Worm (Caenorhabditis elegans) whole organism, L2 larva: ENCODE data around the gene ZK105.3.
A peak's percentile ranks its signal among the peaks of the same experiment; 100 is the strongest.

ENCODE experiments used
- F13H6.1 ChIP-seq: sonication (generic microtip); optimal IDR thresholded peaks from 2 replicates; lab custom pipeline; 2016; ENCODE audit warnings: missing genetic modification characterization, missing compliant biosample characterization
- R02D3.7 ChIP-seq: fragments of 150-350 bp; optimal IDR thresholded peaks from 2 replicates; lab custom pipeline; 2014; ENCODE audit warnings: missing biosample characterization, missing genetic modification characterization
- Y55F3AM.14 ChIP-seq: fragments of 200-800 bp; sonication (Bioruptor generic); optimal IDR thresholded peaks from 2 replicates; lab custom pipeline; 2018; ENCODE audit warnings: mild to moderate bottlenecking, missing genetic modification characterization, missing compliant biosample characterization
- ZK546.5 ChIP-seq: sonication (generic microtip); optimal IDR thresholded peaks from 2 replicates; lab custom pipeline; 2017; ENCODE audit warnings: missing biosample characterization, missing genetic modification characterization
- alr-1 ChIP-seq: fragments of 150-350 bp; optimal IDR thresholded peaks from 2 replicates; lab custom pipeline; 2014; ENCODE audit warnings: missing biosample characterization, missing genetic modification characterization
- aly-2 ChIP-seq: fragments of 150-350 bp; optimal IDR thresholded peaks from 2 replicates; lab custom pipeline; 2014; ENCODE audit warnings: missing biosample characterization, missing genetic modification characterization
- ama-1 ChIP-seq: fragments of 150-350 bp; optimal IDR thresholded peaks from 2 replicates; lab custom pipeline; 2018; ENCODE audit warnings: inconsistent platforms
- blmp-1 ChIP-seq: sonication (generic microtip); optimal IDR thresholded peaks from 2 replicates; lab custom pipeline; 2017; ENCODE audit warnings: missing genetic modification characterization, mild to moderate bottlenecking, missing compliant biosample characterization, antibody characterized with exemption, moderate library complexity; ENCODE audit not compliant: insufficient read depth
- ceh-16 ChIP-seq: fragments of 150-350 bp; optimal IDR thresholded peaks from 2 replicates; lab custom pipeline; 2014; ENCODE audit warnings: missing biosample characterization, missing genetic modification characterization
- ceh-82 ChIP-seq: fragments of 150-350 bp; optimal IDR thresholded peaks from 2 replicates; lab custom pipeline; 2014; ENCODE audit warnings: missing biosample characterization, missing genetic modification characterization
- crh-2 ChIP-seq: sonication (generic microtip); optimal IDR thresholded peaks from 2 replicates; lab custom pipeline; 2017; ENCODE audit warnings: missing biosample characterization, missing genetic modification characterization
- egl-27 ChIP-seq: sonication (generic microtip); optimal IDR thresholded peaks from 3 replicates; lab custom pipeline; 2017; ENCODE audit warnings: missing biosample characterization, missing genetic modification reagents, missing genetic modification characterization
- fos-1 ChIP-seq: fragments of 150-350 bp; optimal IDR thresholded peaks from 2 replicates; lab custom pipeline; 2014; ENCODE audit warnings: missing biosample characterization, missing genetic modification characterization
- gmeb-1 ChIP-seq: fragments of 150-350 bp; optimal IDR thresholded peaks from 2 replicates; lab custom pipeline; 2014; ENCODE audit warnings: missing biosample characterization, missing genetic modification characterization
- lin-11 ChIP-seq: fragments of 150-350 bp; sonication (generic microtip); optimal IDR thresholded peaks from 2 replicates; lab custom pipeline; 2014; ENCODE audit warnings: missing biosample characterization, missing genetic modification characterization, inconsistent platforms, mixed read lengths
- lin-13 ChIP-seq: fragments of 150-350 bp; optimal IDR thresholded peaks from 2 replicates; lab custom pipeline; 2014; ENCODE audit warnings: missing biosample characterization, missing genetic modification reagents, missing genetic modification characterization
- lsy-2 ChIP-seq, 2 experiments: fragments of 150-350 bp in 1 of 2; sonication (generic microtip) in 1 of 2; optimal IDR thresholded peaks; 2 replicates each; lab custom pipeline; 2014 to 2017; ENCODE audit warnings: missing biosample characterization in 2 of 2, missing genetic modification characterization in 2 of 2
- mab-5 ChIP-seq: fragments of 150-350 bp; optimal IDR thresholded peaks from 2 replicates; lab custom pipeline; 2014; ENCODE audit warnings: missing biosample characterization, missing genetic modification characterization
- mdl-1 ChIP-seq, 2 experiments: fragments of 150-350 bp in 1 of 2; sonication (generic microtip) in 1 of 2; optimal IDR thresholded peaks; 2 replicates each; lab custom pipeline; 2017; ENCODE audit warnings: missing biosample characterization in 2 of 2, missing genetic modification characterization in 2 of 2
- nhr-11 ChIP-seq: fragments of 150-350 bp; optimal IDR thresholded peaks from 2 replicates; lab custom pipeline; 2014; ENCODE audit warnings: missing biosample characterization, missing genetic modification characterization
- nhr-12 ChIP-seq: fragments of 150-350 bp; optimal IDR thresholded peaks from 2 replicates; lab custom pipeline; 2014; ENCODE audit warnings: missing biosample characterization, missing genetic modification characterization
- nhr-129 ChIP-seq: fragments of 150-350 bp; optimal IDR thresholded peaks from 2 replicates; lab custom pipeline; 2014; ENCODE audit warnings: missing biosample characterization, missing genetic modification characterization
- nhr-23 ChIP-seq: fragments of 150-350 bp; optimal IDR thresholded peaks from 2 replicates; lab custom pipeline; 2014; ENCODE audit warnings: missing biosample characterization, missing genetic modification reagents, missing genetic modification characterization
- nhr-237 ChIP-seq: fragments of 150-350 bp; optimal IDR thresholded peaks from 2 replicates; lab custom pipeline; 2014; ENCODE audit warnings: missing biosample characterization, missing genetic modification characterization
- nhr-77 ChIP-seq: fragments of 150-350 bp; optimal IDR thresholded peaks from 2 replicates; lab custom pipeline; 2014; ENCODE audit warnings: missing biosample characterization, missing genetic modification characterization
- sem-4 ChIP-seq: fragments of 150-350 bp; optimal IDR thresholded peaks from 2 replicates; lab custom pipeline; 2014; ENCODE audit warnings: missing biosample characterization, missing genetic modification reagents, missing genetic modification characterization
- skn-1 ChIP-seq: sonication (generic microtip); optimal IDR thresholded peaks from 2 replicates; lab custom pipeline; 2017; ENCODE audit warnings: missing biosample characterization, missing genetic modification characterization
- sma-3 ChIP-seq: sonication (generic microtip); optimal IDR thresholded peaks from 2 replicates; lab custom pipeline; 2016; ENCODE audit warnings: missing genetic modification reagents, missing genetic modification characterization, missing compliant biosample characterization
- sma-9 ChIP-seq, 2 experiments: fragments of 150-350 bp in 1 of 2; sonication (generic microtip) in 1 of 2; optimal IDR thresholded peaks; 2 replicates each; lab custom pipeline; 2014 to 2016; ENCODE audit warnings: missing genetic modification characterization in 2 of 2, mild to moderate bottlenecking in 1 of 2, missing biosample characterization in 1 of 2, missing compliant biosample characterization in 1 of 2, missing genetic modification reagents in 1 of 2, moderate library complexity in 1 of 2
- snpc-4 ChIP-seq: fragments of 150-350 bp; optimal IDR thresholded peaks from 2 replicates; lab custom pipeline; 2014; ENCODE audit warnings: missing biosample characterization, missing genetic modification characterization
- unc-39 ChIP-seq: fragments of 150-350 bp; optimal IDR thresholded peaks from 2 replicates; lab custom pipeline; 2014; ENCODE audit warnings: missing biosample characterization, missing genetic modification characterization
- unc-55 ChIP-seq: fragments of 150-350 bp; sonication (generic microtip); optimal IDR thresholded peaks from 3 replicates; lab custom pipeline; 2014; ENCODE audit warnings: missing biosample characterization, missing genetic modification reagents, missing genetic modification characterization
- ztf-1 ChIP-seq: fragments of 200-800 bp; sonication (Bioruptor generic); conservative IDR thresholded peaks from 2 replicates; pipeline ENCODE4 v1.3.6; 2022; ENCODE audit warnings: missing genetic modification characterization, missing compliant biosample characterization
- ztf-11 ChIP-seq: sonication (generic microtip); optimal IDR thresholded peaks from 2 replicates; lab custom pipeline; 2017; ENCODE audit warnings: missing biosample characterization, missing genetic modification characterization
- ztf-4 ChIP-seq: fragments of 150-350 bp; optimal IDR thresholded peaks from 2 replicates; lab custom pipeline; 2014; ENCODE audit warnings: missing biosample characterization, missing genetic modification characterization

The ZK105.3 gene

DNA sequence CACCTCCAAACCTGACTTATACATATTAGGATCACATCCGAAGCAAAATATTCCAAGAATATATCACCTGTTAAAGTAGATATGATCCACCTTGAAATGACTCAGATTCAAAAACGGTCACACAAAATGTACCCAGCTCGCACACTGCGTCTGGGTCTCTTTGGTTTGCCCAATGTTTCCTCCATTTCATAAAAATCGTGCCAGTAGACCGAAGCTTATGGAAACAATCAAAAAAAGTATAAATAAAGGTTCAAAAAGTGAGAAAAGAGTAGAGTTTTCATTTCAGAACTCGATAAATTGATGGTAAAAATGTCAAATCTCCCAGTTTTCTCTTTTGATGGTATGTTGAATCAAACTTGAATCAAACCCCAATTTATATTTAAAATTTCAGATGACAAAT, 40.8 kb downstream of the ZK105.3 start, which contains the start of gene srr-9:
TSS of gene srr-9 (plus strand) at position 301 of the 400 bp plus-strand sequence.
- TF ChIP-seq ZK546.5 (tag; lab: Kevin White, UChicago) = no peak
- no peak for TF ChIP-seq F13H6.1
- TF ChIP-seq nhr-77 (tag; lab: Kevin White, UChicago) = no peak
- no peak for TF ChIP-seq ama-1 (lab: Kevin White, UChicago)
- no peak for TF ChIP-seq ztf-11 (tag; lab: Kevin White, UChicago)
- TF ChIP-seq, all 48 proteins: peak for 0

DNA sequence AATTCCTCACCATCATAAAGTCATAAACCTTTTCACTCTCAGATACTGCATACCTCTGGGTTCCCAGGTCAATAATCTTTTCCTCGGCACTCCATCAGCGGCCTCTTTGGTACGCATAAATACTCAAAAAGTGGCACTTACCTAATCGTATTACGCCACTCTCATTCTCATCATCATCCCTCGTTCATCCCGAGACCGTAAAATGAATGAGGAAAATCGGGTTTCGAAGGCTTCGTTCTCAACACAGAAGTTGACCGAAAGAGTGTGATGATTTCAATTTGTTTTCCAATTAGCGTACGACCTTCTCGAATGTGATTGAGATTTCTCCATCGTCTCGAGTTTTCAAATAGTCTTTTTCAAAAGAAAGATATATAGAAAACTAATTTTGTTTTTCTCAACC, 43.0 kb downstream of the ZK105.3 start:
- no peak for TF ChIP-seq snpc-4

DNA sequence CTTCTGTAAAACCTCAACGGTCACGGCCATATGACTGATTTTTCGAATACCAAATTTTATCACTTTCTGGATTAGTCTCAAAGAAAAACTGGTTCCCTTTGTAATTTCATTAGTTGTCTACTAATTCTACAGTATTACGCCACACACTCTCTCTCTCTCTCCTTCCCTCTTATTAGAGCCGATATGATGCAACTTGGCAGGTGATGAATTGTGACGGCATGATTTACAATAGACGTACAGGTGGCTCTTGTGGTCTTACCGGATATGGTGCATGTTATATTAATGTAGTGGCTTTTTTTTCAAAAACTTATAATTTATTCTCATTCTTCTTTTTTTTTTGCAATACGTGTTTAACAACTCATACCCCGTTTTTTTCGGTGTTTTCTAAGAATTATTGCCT, 45.0 kb downstream of the ZK105.3 start:
- TF ChIP-seq gmeb-1 (tag; lab: Kevin White, UChicago) = no peak
- TF ChIP-seq lin-13 (GFP tag; lab: Kevin White, UChicago) = no peak
- no peak for TF ChIP-seq sem-4 (tag; lab: Kevin White, UChicago)
- no peak for TF ChIP-seq aly-2 (tag; lab: Kevin White, UChicago)
- no peak for TF ChIP-seq nhr-237 (tag; lab: Kevin White, UChicago)
- no peak for TF ChIP-seq mab-5
- TF ChIP-seq ama-1 (lab: Kevin White, UChicago) = no peak
- no peak for TF ChIP-seq lsy-2 (tag; optimal IDR thresholded peaks at IDR 0.05; lab: Kevin White, UChicago)
- no peak for TF ChIP-seq skn-1 (tag; lab: Kevin White, UChicago)
- TF ChIP-seq sma-9 (GFP tag; optimal IDR thresholded peaks at IDR 0.05; lab: Kevin White, UChicago) = no peak
- TF ChIP-seq sma-9 (tag; optimal IDR thresholded peaks at IDR 0.05; lab: Kevin White, UChicago) = no peak
- no peak for TF ChIP-seq ceh-82
- TF ChIP-seq ztf-4 (tag; lab: Kevin White, UChicago) = no peak
- TF ChIP-seq R02D3.7 (tag; lab: Kevin White, UChicago) = no peak
- TF ChIP-seq lin-11 (tag; lab: Kevin White, UChicago) = no peak
- TF ChIP-seq nhr-11 (tag; lab: Kevin White, UChicago) = no peak
- TF ChIP-seq nhr-12 = no peak
- no peak for TF ChIP-seq blmp-1

DNA sequence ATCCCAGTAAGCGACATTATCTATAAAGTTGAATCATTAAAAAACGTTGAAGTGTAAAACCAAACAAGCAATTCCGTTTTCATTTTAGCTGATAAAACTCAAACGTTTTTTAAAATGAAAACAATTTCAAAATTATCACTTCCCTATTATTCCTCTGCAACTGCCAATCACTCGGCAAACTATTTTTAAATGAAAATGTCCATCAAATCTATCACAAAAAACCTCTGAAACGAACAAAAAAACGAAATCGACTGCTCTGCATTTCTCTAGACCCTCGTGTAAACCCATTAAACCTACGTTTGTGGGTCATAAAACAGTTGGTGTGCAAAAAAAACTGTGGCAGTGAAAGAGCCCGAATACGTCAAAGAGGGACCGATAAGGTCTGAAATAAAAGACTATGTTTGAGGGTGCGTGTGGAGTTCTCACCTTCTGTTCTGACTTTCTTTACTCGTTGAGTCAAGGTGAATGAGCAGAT, 45.6 kb downstream of the ZK105.3 start, which contains the start of gene fbxl-5:
TSS of gene fbxl-5 (plus strand) at position 425 of the 475 bp plus-strand sequence.
- TF ChIP-seq ztf-1 (GFP tag; lab: Robert Waterston, UW) = no peak
- TF ChIP-seq snpc-4 = no peak
- TF ChIP-seq ceh-16 = no peak
- TF ChIP-seq alr-1 (tag; lab: Kevin White, UChicago) = no peak
- TF ChIP-seq F13H6.1 = no peak
- TF ChIP-seq nhr-23 (tag; lab: Kevin White, UChicago) = no peak
- no peak for TF ChIP-seq R02D3.7 (tag; lab: Kevin White, UChicago)
- TF ChIP-seq mab-5 = no peak
- TF ChIP-seq blmp-1 = no peak
- no peak for TF ChIP-seq sem-4 (tag; lab: Kevin White, UChicago)
- TF ChIP-seq lin-13 (GFP tag; lab: Kevin White, UChicago) = no peak
- TF ChIP-seq Y55F3AM.14 (GFP tag; lab: Kevin White, UChicago) = no peak
- TF ChIP-seq ztf-11 (tag; lab: Kevin White, UChicago) = no peak
- no peak for TF ChIP-seq unc-39 (tag; lab: Kevin White, UChicago)
- TF ChIP-seq crh-2 (tag; lab: Kevin White, UChicago) = no peak
- no peak for TF ChIP-seq egl-27
- TF ChIP-seq unc-55 (GFP tag; lab: Kevin White, UChicago) = no peak
- TF ChIP-seq nhr-11 (tag; lab: Kevin White, UChicago) = no peak
- no peak for TF ChIP-seq ceh-82

DNA sequence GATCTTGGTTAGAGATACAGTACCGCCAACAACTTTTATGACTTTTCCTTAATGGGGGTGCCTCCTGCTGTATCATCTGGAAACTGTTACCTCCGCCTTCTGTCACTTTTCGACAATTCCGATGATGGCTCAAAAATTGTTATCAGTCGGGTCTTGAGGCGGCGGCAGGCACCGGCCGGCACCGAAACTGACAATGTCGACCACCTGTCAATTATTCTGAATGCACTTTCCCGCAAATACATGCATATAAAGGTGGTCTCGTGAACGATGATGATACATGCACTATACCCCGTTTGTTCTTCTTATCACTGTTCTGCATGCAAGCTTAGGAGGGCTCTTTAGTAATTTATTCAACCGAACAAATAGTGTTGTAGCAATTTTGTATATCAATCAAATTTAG, 47.1 kb downstream of the ZK105.3 start:
- TF ChIP-seq nhr-129 (tag; lab: Kevin White, UChicago) (no peak), alr-1 (tag; lab: Kevin White, UChicago) (no peak), ztf-4 (tag; lab: Kevin White, UChicago) (no peak), blmp-1 (no peak), ama-1 (lab: Kevin White, UChicago) (no peak), fos-1 (tag; lab: Kevin White, UChicago) (peak; percentile 84), mdl-1 (tag; optimal IDR thresholded peaks at IDR 0.05; lab: Kevin White, UChicago) (no peak), sma-9 (GFP tag; optimal IDR thresholded peaks at IDR 0.05; lab: Kevin White, UChicago) (peak; percentile 40), sma-9 (tag; optimal IDR thresholded peaks at IDR 0.05; lab: Kevin White, UChicago) (no peak), crh-2 (tag; lab: Kevin White, UChicago) (no peak), nhr-23 (tag; lab: Kevin White, UChicago) (no peak), sma-3 (no peak), R02D3.7 (tag; lab: Kevin White, UChicago) (no peak), ztf-11 (tag; lab: Kevin White, UChicago) (no peak)
- TF ChIP-seq, all 48 proteins: peak for 2
